Fruit fly (Drosophila melanogaster): ENCODE measurements around the gene eIF1A.

- TF ChIP-seq gro (GFP tag; optimal IDR thresholded peaks at IDR 0.05) (no peak), CG2120 (GFP tag; optimal IDR thresholded peaks at IDR 0.05) (no peak), Xrp1 (GFP tag; IDR thresholded peaks at IDR 0.05) (no peak), Hr39 (optimal IDR thresholded peaks at IDR 0.05) (no peak), ab (GFP tag; optimal IDR thresholded peaks at IDR 0.05) (no peak)
Observed at dm6 chr3R:18250815-18251214, 23.6 kb upstream of the eIF1A start, which contains the start of gene CG18598.
